Fruit fly (Drosophila melanogaster) whole organism, prepupa: ENCODE measurements around the gene Ulp1.

Experiments used
- Blimp-1 ChIP-seq: fragments of 200-800 bp; sonication (Bioruptor generic); optimal IDR thresholded peaks from 3 replicates; lab custom pipeline; 2017; ENCODE audit warnings: missing biosample characterization, missing genetic modification characterization, mild to moderate bottlenecking, moderate library complexity, missing genetic modification reagents
- CG10631 ChIP-seq: fragments of 200-800 bp; sonication (Bioruptor generic); optimal IDR thresholded peaks from 2 replicates; lab custom pipeline; 2016; ENCODE audit warnings: missing biosample characterization, missing genetic modification characterization
- CG11294 ChIP-seq: fragments of 200-800 bp; sonication (Bioruptor generic); IDR thresholded peaks from 2 replicates; pipeline ENCODE4 v1.3.6; 2022; ENCODE audit warnings: missing biosample characterization, missing genetic modification characterization
- CG11762 ChIP-seq: fragments of 200-800 bp; sonication (Bioruptor generic); optimal IDR thresholded peaks from 3 replicates; lab custom pipeline; 2016; ENCODE audit warnings: missing biosample characterization, missing genetic modification characterization; ENCODE audit not compliant: insufficient read depth
- CG11902 ChIP-seq: fragments of 200-800 bp; sonication (Bioruptor generic); optimal IDR thresholded peaks from 3 replicates; lab custom pipeline; 2016; ENCODE audit warnings: missing biosample characterization, missing genetic modification characterization
- CG15336 ChIP-seq: fragments of 200-800 bp; sonication (Bioruptor generic); IDR thresholded peaks from 2 replicates; pipeline ENCODE4 v1.3.6; 2022; ENCODE audit warnings: missing biosample characterization, missing genetic modification characterization
- CG16779 ChIP-seq: fragments of 200-800 bp; sonication (Bioruptor generic); optimal IDR thresholded peaks from 3 replicates; lab custom pipeline; 2017; ENCODE audit warnings: missing biosample characterization, mild to moderate bottlenecking, missing genetic modification characterization
- CG3032 ChIP-seq: fragments of 200-800 bp; optimal IDR thresholded peaks from 2 replicates; lab custom pipeline; 2019; ENCODE audit warnings: missing biosample characterization, mild to moderate bottlenecking, missing genetic modification characterization, moderate library complexity
- CG32006 ChIP-seq: fragments of 200-800 bp; sonication (Bioruptor generic); optimal IDR thresholded peaks from 3 replicates; lab custom pipeline; 2017; ENCODE audit warnings: missing biosample characterization, mild to moderate bottlenecking, missing genetic modification characterization
- CG34406 ChIP-seq: fragments of 200-800 bp; sonication (Bioruptor generic); optimal IDR thresholded peaks from 3 replicates; lab custom pipeline; 2016; ENCODE audit warnings: missing biosample characterization, missing genetic modification characterization
- CG3919 ChIP-seq: fragments of 200-800 bp; sonication (Bioruptor generic); optimal IDR thresholded peaks from 3 replicates; lab custom pipeline; 2016; ENCODE audit warnings: missing biosample characterization, missing genetic modification characterization
- CG4318 ChIP-seq: fragments of 200-800 bp; sonication (Bioruptor generic); optimal IDR thresholded peaks from 3 replicates; lab custom pipeline; 2017; ENCODE audit warnings: missing biosample characterization, mild to moderate bottlenecking, missing genetic modification characterization
- CG6163 ChIP-seq: fragments of 200-800 bp; sonication (Bioruptor generic); IDR thresholded peaks from 3 replicates; pipeline ENCODE4 v1.3.6; 2022; ENCODE audit warnings: missing biosample characterization, missing genetic modification characterization
- CG6276 ChIP-seq: fragments of 200-800 bp; sonication (Bioruptor generic); optimal IDR thresholded peaks from 2 replicates; lab custom pipeline; 2017; ENCODE audit warnings: missing biosample characterization, mild to moderate bottlenecking, missing genetic modification characterization
- CG6792 ChIP-seq: fragments of 200-800 bp; sonication (Bioruptor generic); optimal IDR thresholded peaks from 3 replicates; lab custom pipeline; 2016; ENCODE audit warnings: missing biosample characterization, missing genetic modification characterization
- CG6808 ChIP-seq: fragments of 200-800 bp; sonication (Bioruptor generic); optimal IDR thresholded peaks from 3 replicates; lab custom pipeline; 2017; ENCODE audit warnings: missing biosample characterization, missing genetic modification characterization, mild to moderate bottlenecking, moderate library complexity, missing genetic modification reagents
- CG7368 ChIP-seq: fragments of 200-800 bp; sonication (Bioruptor generic); optimal IDR thresholded peaks from 3 replicates; lab custom pipeline; 2016; ENCODE audit warnings: missing biosample characterization, missing genetic modification characterization
- CG8119 ChIP-seq: fragments of 200-800 bp; sonication (Bioruptor generic); IDR thresholded peaks from 3 replicates; pipeline ENCODE4 v1.3.6; 2022; ENCODE audit warnings: missing biosample characterization, missing genetic modification characterization
- CG8632 ChIP-seq: fragments of 200-800 bp; sonication (Bioruptor generic); optimal IDR thresholded peaks from 3 replicates; lab custom pipeline; 2016; ENCODE audit warnings: missing biosample characterization, missing genetic modification characterization
- CG9139 ChIP-seq: fragments of 200-800 bp; sonication (Bioruptor generic); optimal IDR thresholded peaks from 3 replicates; lab custom pipeline; 2017; ENCODE audit warnings: missing biosample characterization, mild to moderate bottlenecking, missing genetic modification characterization
- Eip75B ChIP-seq: fragments of 200-800 bp; sonication (Bioruptor generic); optimal IDR thresholded peaks from 3 replicates; lab custom pipeline; 2016; ENCODE audit warnings: missing biosample characterization, missing genetic modification characterization
- Eip78C ChIP-seq: fragments of 200-800 bp; sonication (Bioruptor generic); peaks from one replicate; lab custom pipeline; 2016; ENCODE audit warnings: missing biosample characterization, missing genetic modification characterization
- Eip93F ChIP-seq: fragments of 200-800 bp; sonication (Bioruptor generic); optimal IDR thresholded peaks from 2 replicates; lab custom pipeline; 2016; ENCODE audit warnings: missing biosample characterization, mild to moderate bottlenecking, missing genetic modification characterization
- Ets21C ChIP-seq: fragments of 200-800 bp; sonication (Bioruptor generic); optimal IDR thresholded peaks from 3 replicates; lab custom pipeline; 2016; ENCODE audit warnings: missing biosample characterization, missing genetic modification characterization
- Ets96B ChIP-seq: fragments of 200-800 bp; optimal IDR thresholded peaks from 2 replicates; lab custom pipeline; 2019; ENCODE audit warnings: missing biosample characterization, mild to moderate bottlenecking, missing genetic modification characterization, moderate library complexity
- Gug ChIP-seq: fragments of 200-800 bp; sonication (Bioruptor generic); IDR thresholded peaks from 2 replicates; pipeline ENCODE4 v1.3.6; 2022; ENCODE audit warnings: missing biosample characterization, missing genetic modification characterization
- Hr38 ChIP-seq: sonication (Bioruptor generic); optimal IDR thresholded peaks from 2 replicates; lab custom pipeline; 2016; ENCODE audit warnings: missing biosample characterization, missing genetic modification characterization
- Hr39 ChIP-seq: fragments of 200-800 bp; sonication (Bioruptor generic); optimal IDR thresholded peaks from 2 replicates; lab custom pipeline; 2016; ENCODE audit warnings: missing biosample characterization, missing genetic modification characterization
- Hr4 ChIP-seq: fragments of 200-800 bp; sonication (Bioruptor generic); optimal IDR thresholded peaks from 3 replicates; lab custom pipeline; 2016; ENCODE audit warnings: missing biosample characterization, missing genetic modification characterization
- Lpt ChIP-seq: fragments of 200-800 bp; sonication (Bioruptor generic); optimal IDR thresholded peaks from 3 replicates; lab custom pipeline; 2016; ENCODE audit warnings: missing biosample characterization, missing genetic modification characterization
- Met ChIP-seq: fragments of 200-800 bp; sonication (Bioruptor generic); optimal IDR thresholded peaks from 3 replicates; lab custom pipeline; 2016; ENCODE audit warnings: missing biosample characterization, missing genetic modification characterization
- OdsH ChIP-seq: fragments of 200-800 bp; sonication (Bioruptor generic); optimal IDR thresholded peaks from 3 replicates; lab custom pipeline; 2016; ENCODE audit warnings: missing biosample characterization, missing genetic modification characterization
- Smox ChIP-seq: fragments of 200-800 bp; sonication (Bioruptor generic); optimal IDR thresholded peaks from 3 replicates; lab custom pipeline; 2016; ENCODE audit warnings: missing biosample characterization, missing genetic modification characterization
- Sox14 ChIP-seq: fragments of 200-800 bp; sonication (Bioruptor generic); optimal IDR thresholded peaks from 3 replicates; lab custom pipeline; 2016; ENCODE audit warnings: missing biosample characterization, missing genetic modification characterization
- Sox15 ChIP-seq: fragments of 200-800 bp; sonication (Bioruptor generic); optimal IDR thresholded peaks from 3 replicates; lab custom pipeline; 2016; ENCODE audit warnings: missing biosample characterization, missing genetic modification characterization
- achi ChIP-seq: fragments of 200-800 bp; sonication (Bioruptor generic); optimal IDR thresholded peaks from 3 replicates; lab custom pipeline; 2016; ENCODE audit warnings: missing biosample characterization, missing genetic modification characterization
- acj6 ChIP-seq: fragments of 200-800 bp; sonication (Bioruptor generic); optimal IDR thresholded peaks from 3 replicates; lab custom pipeline; 2016; ENCODE audit warnings: missing biosample characterization, missing genetic modification characterization
- cyc ChIP-seq: fragments of 200-800 bp; sonication (Bioruptor generic); optimal IDR thresholded peaks from 3 replicates; lab custom pipeline; 2016; ENCODE audit warnings: missing biosample characterization, missing genetic modification characterization
- dac ChIP-seq: fragments of 200-800 bp; sonication (Bioruptor generic); optimal IDR thresholded peaks from 2 replicates; lab custom pipeline; 2017; ENCODE audit warnings: missing biosample characterization, mild to moderate bottlenecking, missing genetic modification characterization
- dsx ChIP-seq: fragments of 200-800 bp; optimal IDR thresholded peaks from 3 replicates; lab custom pipeline; 2019; ENCODE audit warnings: missing biosample characterization, mild to moderate bottlenecking, missing genetic modification characterization, moderate library complexity; ENCODE audit not compliant: poor library complexity, severe bottlenecking
- esn ChIP-seq: fragments of 200-800 bp; sonication (Bioruptor generic); optimal IDR thresholded peaks from 2 replicates; lab custom pipeline; 2016; ENCODE audit warnings: missing biosample characterization, mild to moderate bottlenecking, missing genetic modification characterization, moderate library complexity
- fd59A ChIP-seq: fragments of 200-800 bp; sonication (Bioruptor generic); optimal IDR thresholded peaks from 2 replicates; lab custom pipeline; 2017; ENCODE audit warnings: missing biosample characterization, mild to moderate bottlenecking, missing genetic modification characterization, missing genetic modification reagents
- fd85E ChIP-seq: fragments of 200-800 bp; sonication (Bioruptor generic); optimal IDR thresholded peaks from 3 replicates; lab custom pipeline; 2016; ENCODE audit warnings: missing biosample characterization, missing genetic modification characterization
- fkh ChIP-seq: fragments of 200-800 bp; sonication (Bioruptor generic); optimal IDR thresholded peaks from 3 replicates; lab custom pipeline; 2017; ENCODE audit warnings: missing biosample characterization, mild to moderate bottlenecking, missing genetic modification characterization, moderate library complexity
- net ChIP-seq: fragments of 200-800 bp; sonication (Bioruptor generic); optimal IDR thresholded peaks from 3 replicates; lab custom pipeline; 2016; ENCODE audit warnings: missing biosample characterization, missing genetic modification characterization
- pdm3 ChIP-seq: fragments of 200-800 bp; sonication (Bioruptor generic); optimal IDR thresholded peaks from 3 replicates; lab custom pipeline; 2016; ENCODE audit warnings: missing biosample characterization, missing genetic modification characterization
- salr ChIP-seq, 2 experiments: fragments of 200-800 bp; sonication (Bioruptor generic); optimal IDR thresholded peaks; 3 replicates each; lab custom pipeline; 2016 to 2018; ENCODE audit warnings: missing biosample characterization in 2 of 2, missing genetic modification characterization in 2 of 2, mild to moderate bottlenecking in 1 of 2
- spab ChIP-seq: fragments of 200-800 bp; sonication (Bioruptor generic); optimal IDR thresholded peaks from 2 replicates; lab custom pipeline; 2017; ENCODE audit warnings: missing biosample characterization, mild to moderate bottlenecking, missing genetic modification characterization, missing genetic modification reagents
- ss ChIP-seq, 2 experiments: fragments of 200-800 bp; sonication (Bioruptor generic); optimal IDR thresholded peaks; 2 replicates in 1 of 2; 3 replicates in 1 of 2; lab custom pipeline; 2017 to 2018; ENCODE audit warnings: mild to moderate bottlenecking in 2 of 2, missing biosample characterization in 2 of 2, missing genetic modification characterization in 2 of 2, moderate library complexity in 1 of 2
- svp ChIP-seq: fragments of 200-800 bp; sonication (Bioruptor generic); peaks from one replicate; lab custom pipeline; 2016; ENCODE audit warnings: missing biosample characterization, missing genetic modification characterization
- vri ChIP-seq: fragments of 200-800 bp; sonication (Bioruptor generic); optimal IDR thresholded peaks from 3 replicates; lab custom pipeline; 2016; ENCODE audit warnings: missing biosample characterization, mild to moderate bottlenecking, missing genetic modification characterization

Gene Ulp1

DNA sequence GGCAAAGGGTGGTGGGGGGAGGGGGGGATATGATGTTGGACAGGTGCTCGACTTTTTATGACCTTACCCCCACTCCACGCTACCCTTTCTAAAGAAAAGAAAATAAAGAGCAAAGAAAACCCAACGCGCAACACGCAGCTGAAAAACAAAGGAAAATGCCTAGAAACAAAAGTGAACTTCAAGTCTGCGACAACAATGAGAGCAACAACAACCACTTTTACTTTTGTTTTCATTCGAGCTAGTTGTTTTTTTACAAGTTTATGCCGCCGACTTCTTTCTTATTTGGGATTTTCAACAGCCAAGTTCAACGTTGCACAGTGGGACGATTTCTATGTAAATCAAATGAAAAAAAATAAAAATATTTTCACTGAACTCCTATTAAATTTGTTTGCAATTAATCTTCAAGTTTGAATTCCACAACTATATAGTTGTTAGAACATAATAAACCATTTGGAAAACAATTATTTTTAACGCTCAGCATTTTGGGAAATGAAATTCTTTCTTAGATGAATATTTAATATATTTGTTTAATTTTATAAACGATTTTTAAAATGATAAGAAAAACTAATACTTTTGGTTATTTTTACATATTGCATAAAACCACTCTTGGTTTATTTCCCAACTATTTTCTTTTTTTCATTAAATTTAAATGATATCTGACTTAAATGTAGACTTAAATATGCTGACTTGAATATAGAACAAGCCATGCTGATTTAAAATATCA is 16.8 kb upstream of the Ulp1 start:
- TF ChIP-seq Hr38 (GFP tag; lab: Kevin White, UChicago) (no peak), CG10631 (peak; percentile 71), Lpt (GFP tag; lab: Kevin White, UChicago) (peak; percentile 33), CG4318 (GFP tag; lab: Kevin White, UChicago) (peak; percentile 75), svp (GFP tag; lab: Kevin White, UChicago) (no peak), CG7368 (no peak), CG11294 (GFP tag; lab: Robert Waterston, UW) (no peak), Smox (peak; percentile 34), CG8632 (GFP tag; lab: Kevin White, UChicago) (peak; percentile 69), Ets21C (GFP tag; lab: Kevin White, UChicago) (no peak), CG3919 (GFP tag; lab: Kevin White, UChicago) (peak; percentile 50), CG15336 (peak; percentile 46), esn (GFP tag; lab: Kevin White, UChicago) (peak; percentile 61), pdm3 (GFP tag; lab: Kevin White, UChicago) (peak; percentile 37), Blimp-1 (GFP tag; lab: Kevin White, UChicago) (no peak), vri (GFP tag; lab: Kevin White, UChicago) (no peak), Met (peak; percentile 18), Eip75B (GFP tag; lab: Kevin White, UChicago) (peak; percentile 37), achi (GFP tag; lab: Kevin White, UChicago) (peak; percentile 60), dsx (GFP tag; lab: Kevin White, UChicago) (peak; percentile 7), CG6792 (peak; percentile 34), ss (GFP tag; optimal IDR thresholded peaks at IDR 0.05; lab: Kevin White, UChicago) (peak in 1 of 2 experiments; percentile 70), net (GFP tag; lab: Kevin White, UChicago) (peak; percentile 49), CG6808 (GFP tag; lab: Kevin White, UChicago) (peak; percentile 74), CG9139 (GFP tag; lab: Kevin White, UChicago) (no peak), spab (GFP tag; lab: Kevin White, UChicago) (peak; percentile 46), salr (GFP tag; optimal IDR thresholded peaks at IDR 0.05; lab: Kevin White, UChicago) (peak in 1 of 2 experiments; percentile 79), CG3032 (tag; lab: Kevin White, UChicago) (peak; percentile 65), Sox14 (GFP tag; lab: Kevin White, UChicago) (no peak), CG16779 (tag; lab: Kevin White, UChicago) (peak; percentile 35), CG11762 (peak; percentile 32), Eip93F (GFP tag; lab: Kevin White, UChicago) (no peak), CG6163 (GFP tag; lab: Robert Waterston, UW) (no peak), cyc (GFP tag; lab: Kevin White, UChicago) (no peak), fkh (GFP tag; lab: Kevin White, UChicago) (no peak), CG6276 (GFP tag; lab: Kevin White, UChicago) (peak; percentile 62), OdsH (GFP tag; lab: Kevin White, UChicago) (peak; percentile 54), CG32006 (GFP tag; lab: Kevin White, UChicago) (peak; percentile 85), fd59A (GFP tag; lab: Kevin White, UChicago) (peak; percentile 39), Gug (GFP tag; lab: Robert Waterston, UW) (no peak), CG34406 (GFP tag; lab: Kevin White, UChicago) (peak; percentile 71), CG8119 (GFP tag; lab: Robert Waterston, UW) (peak; percentile 55; the same call in 1 of the 3 replicates), fd85E (no peak), CG11902 (GFP tag; lab: Kevin White, UChicago) (no peak), acj6 (GFP tag; lab: Kevin White, UChicago) (peak; percentile 46), Sox15 (GFP tag; lab: Kevin White, UChicago) (no peak), Hr4 (GFP tag; lab: Kevin White, UChicago) (peak; percentile 37), Eip78C (GFP tag; lab: Kevin White, UChicago) (peak; percentile 89), Hr39 (GFP tag; lab: Kevin White, UChicago) (no peak), Ets96B (tag; lab: Kevin White, UChicago) (peak; percentile 56), dac (GFP tag; lab: Kevin White, UChicago) (peak; percentile 11)
